Fruit fly (Drosophila melanogaster) whole organism, adult: ENCODE measurements around the gene shakB.

Experiments
- CG1620 ChIP-seq: fragments of 200-800 bp; sonication (Bioruptor generic); optimal IDR thresholded peaks from 2 replicates; lab custom pipeline; 2016; ENCODE audit warnings: missing biosample characterization, missing genetic modification characterization
- CG33017 ChIP-seq: fragments of 200-800 bp; sonication (Bioruptor generic); optimal IDR thresholded peaks from 2 replicates; lab custom pipeline; 2018; ENCODE audit warnings: missing biosample characterization, mild to moderate bottlenecking, missing genetic modification characterization, moderate library complexity
- CG7045 ChIP-seq: fragments of 200-800 bp; sonication (Bioruptor generic); optimal IDR thresholded peaks from 2 replicates; lab custom pipeline; 2017; ENCODE audit warnings: missing biosample characterization, mild to moderate bottlenecking, missing genetic modification characterization
- Crg-1 ChIP-seq: fragments of 200-800 bp; sonication (Bioruptor generic); optimal IDR thresholded peaks from 2 replicates; lab custom pipeline; 2016; ENCODE audit warnings: missing biosample characterization, missing genetic modification characterization
- cnc ChIP-seq, 2 experiments: fragments of >200 bp; optimal IDR thresholded peaks; 2 replicates each; lab custom pipeline; 2017
- kay ChIP-seq: fragments of 200-800 bp; sonication (Bioruptor generic); peaks from one replicate; lab custom pipeline; 2016; ENCODE audit warnings: missing biosample characterization, missing genetic modification characterization, borderline replicate concordance
- ovo ChIP-seq: fragments of 200-800 bp; sonication (Bioruptor generic); optimal IDR thresholded peaks from 2 replicates; lab custom pipeline; 2016; ENCODE audit warnings: missing biosample characterization, missing genetic modification characterization

dm6 chrX:20728591-20728990 is 198.3 kb downstream of the shakB start:
- TF ChIP-seq CG1620 (GFP tag; lab: Kevin White, UChicago) (no peak), kay (GFP tag; lab: Kevin White, UChicago) (no peak), cnc (optimal IDR thresholded peaks at IDR 0.05; lab: Kevin White, UChicago) (no peak), CG7045 (GFP tag; lab: Kevin White, UChicago) (no peak), Crg-1 (GFP tag; lab: Kevin White, UChicago) (no peak), CG33017 (tag; lab: Kevin White, UChicago) (no peak), ovo (GFP tag; lab: Kevin White, UChicago) (no peak)
